Worm (Caenorhabditis elegans): ENCODE data around the gene C50B6.3.
A peak's percentile ranks its signal among the peaks of the same experiment; 100 is the strongest.

Gene C50B6.3

DNA sequence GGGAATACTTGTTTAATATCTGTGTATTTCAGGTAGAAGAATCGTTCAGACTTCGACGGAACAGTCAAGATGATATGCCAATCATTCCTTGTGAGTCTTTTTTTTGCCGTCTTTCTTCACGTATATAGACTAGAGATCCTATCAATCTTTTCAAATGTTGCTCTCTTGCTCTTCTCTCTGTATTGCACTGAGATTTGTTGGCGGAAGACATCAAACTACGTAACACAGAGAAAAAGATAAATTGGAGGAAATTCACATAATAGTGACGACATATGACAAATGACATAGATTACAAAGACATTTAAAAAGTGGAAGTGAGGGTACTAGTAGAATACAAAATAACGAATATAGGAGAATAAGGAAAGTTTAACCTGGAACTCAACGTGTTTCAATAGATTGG lies 38.4 kb downstream of the C50B6.3 start:
- TF ChIP-seq ceh-58 (GFP tag; IDR thresholded peaks at IDR 0.05) (no peak), lsl-1 (GFP tag; optimal IDR thresholded peaks at IDR 0.05) (no peak), K11D2.4 (GFP tag; IDR thresholded peaks at IDR 0.05) (no peak), hrde-1 (tag; optimal IDR thresholded peaks at IDR 0.05; ENCODE audit: borderline replicate concordance) (no peak), Y56A3A.18 (GFP tag; IDR thresholded peaks at IDR 0.05) (no peak), die-1 (tag; optimal IDR thresholded peaks at IDR 0.05) (no peak), sptf-2 (GFP tag; optimal IDR thresholded peaks at IDR 0.05) (no peak), F49E8.2 (tag; optimal IDR thresholded peaks at IDR 0.05; ENCODE audit: insufficient read depth) (no peak)

DNA sequence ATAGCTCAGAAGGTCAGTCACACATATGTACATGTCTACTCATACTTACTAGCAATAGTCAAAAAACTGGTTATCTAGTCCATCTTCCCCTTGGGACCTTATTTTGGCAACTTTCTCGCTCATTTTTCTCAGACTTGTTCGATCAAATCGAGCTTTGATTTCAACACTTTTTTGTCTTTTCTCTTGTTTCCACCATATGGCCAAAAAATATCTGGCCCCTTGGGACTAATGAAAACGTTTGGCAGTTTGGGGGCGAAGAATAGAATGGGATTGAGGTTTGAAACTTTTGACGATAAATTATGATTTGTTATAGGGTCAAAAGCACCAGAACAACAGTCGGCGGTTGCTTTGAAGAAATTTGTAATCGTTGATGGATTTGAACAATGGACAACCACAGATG lies 39.0 kb downstream of the C50B6.3 start:
- TF ChIP-seq attf-6 (GFP tag; IDR thresholded peaks at IDR 0.05) (no peak), F37B4.10 (GFP tag; IDR thresholded peaks at IDR 0.05) (0 out of 2 replicates have a peak, but pooled peaks have one; percentile 62)

DNA sequence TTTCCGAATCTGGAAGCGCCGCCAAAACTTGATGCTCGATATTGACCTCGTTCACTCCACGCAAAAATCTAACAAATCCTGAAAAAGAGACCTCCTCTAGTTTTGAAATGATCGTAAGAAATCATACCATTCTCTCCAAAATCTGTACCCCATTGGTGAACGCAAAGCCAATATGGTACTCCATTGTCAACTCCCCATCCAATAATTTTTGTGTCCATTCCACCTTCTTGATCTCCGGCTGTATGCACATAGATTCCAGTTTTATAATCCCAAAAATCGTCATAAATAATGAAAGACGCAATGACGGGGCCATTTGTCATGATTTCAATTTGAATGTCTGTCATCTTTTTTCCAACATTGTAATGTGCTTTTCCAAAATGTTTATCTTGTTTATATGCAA lies 42.8 kb downstream of the C50B6.3 start:
- TF ChIP-seq attf-3 (GFP tag; conservative IDR thresholded peaks at IDR 0.05) (no peak), ztf-18 (tag; optimal IDR thresholded peaks at IDR 0.05) (no peak)

DNA sequence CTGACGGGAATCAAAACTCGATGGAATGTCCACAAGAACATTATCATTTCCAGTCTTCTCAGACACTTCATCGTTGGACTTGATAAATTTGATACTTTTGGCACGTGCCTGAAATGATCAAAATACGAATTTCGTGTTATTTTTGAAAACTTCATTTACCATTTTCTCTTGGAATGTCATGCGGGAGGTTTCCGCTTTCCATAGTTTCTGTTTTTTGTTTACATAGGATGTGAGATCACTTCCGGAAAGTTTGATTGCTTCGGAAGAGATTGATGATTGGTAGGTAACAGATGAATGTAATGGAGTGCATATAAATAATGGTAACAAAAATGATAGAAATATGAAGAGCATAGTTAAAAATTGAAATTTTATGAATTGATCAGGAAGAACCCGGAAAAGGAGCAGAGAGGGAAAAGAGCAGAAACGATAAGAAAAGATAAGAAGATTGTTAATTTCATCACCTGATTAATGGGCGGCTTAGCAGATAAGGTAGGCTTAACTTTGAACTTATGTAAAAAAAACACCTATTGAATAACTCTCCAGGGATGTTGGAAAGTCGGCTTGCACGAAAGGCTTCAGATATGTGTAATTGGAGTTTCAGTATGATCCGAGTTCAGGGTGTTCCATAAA lies 44.4 kb downstream of the C50B6.3 start, which contains the start of gene F32H5.1:
F32H5.1 (minus strand) TSS at position 386 of the 630 bp plus-strand sequence.
- no peak for TF ChIP-seq Y56A3A.18 (GFP tag; IDR thresholded peaks at IDR 0.05)
- no peak for TF ChIP-seq lag-1 (GFP tag; IDR thresholded peaks at IDR 0.05)
- no peak for TF ChIP-seq Y79H2A.3 (GFP tag; conservative IDR thresholded peaks at IDR 0.05)
- TF ChIP-seq somi-1 (GFP tag; optimal IDR thresholded peaks at IDR 0.05), result no peak
- no peak for TF ChIP-seq snpc-1.1 (tag; optimal IDR thresholded peaks at IDR 0.05; ENCODE audit: insufficient read depth)
- no peak for TF ChIP-seq B0261.1 (tag; optimal IDR thresholded peaks at IDR 0.05)
- TF ChIP-seq nhr-80 (tag; optimal IDR thresholded peaks at IDR 0.05), result peak; percentile 59
- 0 out of 2 replicates have a peak, but pooled peaks have one; percentile 29 for TF ChIP-seq Y95B8A.8 (GFP tag; IDR thresholded peaks at IDR 0.05)
- TF ChIP-seq ztf-26 (tag; optimal IDR thresholded peaks at IDR 0.05), result no peak
- no peak for TF ChIP-seq snpc-3.4 (tag; optimal IDR thresholded peaks at IDR 0.05)
- TF ChIP-seq pha-4 (tag; optimal IDR thresholded peaks at IDR 0.05), result no peak
- no peak for TF ChIP-seq ceh-40 (GFP tag; IDR thresholded peaks at IDR 0.05)
- no peak for TF ChIP-seq aptf-3 (GFP tag; IDR thresholded peaks at IDR 0.05)
- no peak for TF ChIP-seq hlh-12 (tag; optimal IDR thresholded peaks at IDR 0.05)
- no peak for TF ChIP-seq lsy-27 (tag; optimal IDR thresholded peaks at IDR 0.05; ENCODE audit: borderline replicate concordance, insufficient read depth)
- TF ChIP-seq sptf-2 (GFP tag; optimal IDR thresholded peaks at IDR 0.05), result no peak

DNA sequence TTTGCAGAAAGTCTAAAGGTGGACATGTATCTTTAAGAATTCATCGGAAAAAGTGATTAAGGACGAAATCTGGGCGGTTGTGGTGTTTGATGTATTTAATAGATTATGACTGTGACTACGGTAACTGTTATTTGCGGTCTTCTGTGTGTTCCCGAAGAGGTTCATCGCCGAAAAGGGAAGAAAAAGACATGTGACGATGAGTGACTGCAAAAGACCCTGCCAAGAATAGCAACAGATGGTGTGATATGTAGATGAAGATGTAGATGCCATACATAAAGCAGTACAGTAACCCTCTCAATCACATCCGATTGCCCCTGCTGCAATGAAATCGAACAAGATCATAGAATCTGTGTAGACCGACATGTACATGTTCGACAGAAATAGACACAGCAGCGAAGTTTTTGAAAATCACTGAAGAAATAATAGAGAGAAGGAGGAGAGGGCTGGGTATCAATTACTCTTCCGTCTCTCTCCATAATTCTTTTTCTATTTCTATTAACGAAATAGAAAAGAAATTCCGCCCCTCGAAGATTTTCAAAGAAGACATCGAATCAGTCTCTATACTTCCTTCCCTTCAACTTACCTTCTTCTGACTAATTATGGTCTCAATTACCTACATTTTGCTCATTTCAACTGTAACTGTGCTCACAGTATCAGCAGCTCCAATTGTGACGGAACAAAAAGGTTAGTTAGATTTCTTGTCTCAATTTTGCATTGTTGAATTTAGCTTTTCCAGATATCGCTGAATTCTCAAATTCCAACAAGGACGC lies 45.6 kb downstream of the C50B6.3 start, which contains the start of gene F32H5.3:
F32H5.3 (plus strand) TSS at position 513 of the 770 bp plus-strand sequence.
- TF ChIP-seq ceh-79 (tag; optimal IDR thresholded peaks at IDR 0.05) (no peak), cebp-1 (GFP tag; IDR thresholded peaks at IDR 0.05) (no peak), cebp-1 (tag; optimal IDR thresholded peaks at IDR 0.05) (no peak), sptf-2 (GFP tag; optimal IDR thresholded peaks at IDR 0.05) (no peak), lin-35 (GFP tag; optimal IDR thresholded peaks at IDR 0.05) (no peak), fkh-3 (tag; optimal IDR thresholded peaks at IDR 0.05) (no peak), dpff-1 (tag; optimal IDR thresholded peaks at IDR 0.05) (no peak), madf-3 (GFP tag; IDR thresholded peaks at IDR 0.05) (no peak), F57C9.4 (tag; optimal IDR thresholded peaks at IDR 0.05) (no peak), ztf-28 (GFP tag; IDR thresholded peaks at IDR 0.05) (no peak), mel-28 (tag; optimal IDR thresholded peaks at IDR 0.05; ENCODE audit: borderline replicate concordance) (no peak), ztf-6 (GFP tag; IDR thresholded peaks at IDR 0.05) (no peak), Y95B8A.8 (GFP tag; IDR thresholded peaks at IDR 0.05) (no peak), sea-2 (GFP tag; IDR thresholded peaks at IDR 0.05) (no peak), C06A6.2 (GFP tag; conservative IDR thresholded peaks at IDR 0.05) (no peak), T07F8.4 (tag; optimal IDR thresholded peaks at IDR 0.05) (no peak), lag-1 (GFP tag; IDR thresholded peaks at IDR 0.05) (no peak), ceh-40 (GFP tag; IDR thresholded peaks at IDR 0.05) (no peak)
